Fruit fly (Drosophila melanogaster): ENCODE results near the gene CG3164.

CG3164 gene

dm6 chr2L:161453-162175 is 31.0 kb upstream of the CG3164 start (continued):
- TF ChIP-seq CG17361 (GFP tag; IDR thresholded peaks at IDR 0.05) (no peak), slou (GFP tag; optimal IDR thresholded peaks at IDR 0.05) (no peak), MBD-R2 (GFP tag; IDR thresholded peaks at IDR 0.05) (no peak), odd (GFP tag; optimal IDR thresholded peaks at IDR 0.05) (peak; percentile 42), CG17829 (tag; optimal IDR thresholded peaks at IDR 0.05) (no peak), slbo (GFP tag; IDR thresholded peaks at IDR 0.05) (no peak), Usf (GFP tag; optimal IDR thresholded peaks at IDR 0.05) (no peak), C15 (GFP tag; IDR thresholded peaks at IDR 0.05) (no peak), cg (GFP tag; optimal IDR thresholded peaks at IDR 0.05) (peak; percentile 94), CG11695 (GFP tag; IDR thresholded peaks at IDR 0.05) (no peak), lab (GFP tag; optimal IDR thresholded peaks at IDR 0.05) (peak; percentile 71), Side (GFP tag; optimal IDR thresholded peaks at IDR 0.05) (peak; percentile 14), CG2129 (GFP tag; IDR thresholded peaks at IDR 0.05; ENCODE audit: partially characterized antibody) (no peak), CG13894 (tag; optimal IDR thresholded peaks at IDR 0.05) (peak; percentile 63), fd96Cb (tag; optimal IDR thresholded peaks at IDR 0.05) (no peak), Dbx (GFP tag; IDR thresholded peaks at IDR 0.05) (no peak), kni (GFP tag; optimal IDR thresholded peaks at IDR 0.05) (peak; percentile 99), CG1024 (GFP tag; IDR thresholded peaks at IDR 0.05) (no peak), nmo (GFP tag; optimal IDR thresholded peaks at IDR 0.05) (no peak), sima (GFP tag; optimal IDR thresholded peaks at IDR 0.05) (no peak), Atf-2 (GFP tag; optimal IDR thresholded peaks at IDR 0.05) (no peak), Hr3 (GFP tag; optimal IDR thresholded peaks at IDR 0.05) (no peak), sr (GFP tag; IDR thresholded peaks at IDR 0.05) (no peak), ash1 (GFP tag; optimal IDR thresholded peaks at IDR 0.05) (peak; percentile 26), her (GFP tag; optimal IDR thresholded peaks at IDR 0.05) (no peak), emc (GFP tag; optimal IDR thresholded peaks at IDR 0.05) (no peak), vvl (GFP tag; IDR thresholded peaks at IDR 0.05) (no peak), h (optimal IDR thresholded peaks at IDR 0.05) (no peak), crc (GFP tag; optimal IDR thresholded peaks at IDR 0.05) (no peak), usp (GFP tag; optimal IDR thresholded peaks at IDR 0.05) (no peak), CG18599 (GFP tag; optimal IDR thresholded peaks at IDR 0.05) (peak; percentile 64), pnt (GFP tag; optimal IDR thresholded peaks at IDR 0.05) (no peak), ci (GFP tag; IDR thresholded peaks at IDR 0.05) (no peak), jing (GFP tag; optimal IDR thresholded peaks at IDR 0.05) (no peak), twi (tag; optimal IDR thresholded peaks at IDR 0.05) (peak; percentile 55), salm (tag; optimal IDR thresholded peaks at IDR 0.05) (peak; percentile 12), cas (GFP tag; IDR thresholded peaks at IDR 0.05) (no peak), tll (GFP tag; optimal IDR thresholded peaks at IDR 0.05) (peak in 1 of 2 experiments; percentile 99), tna (GFP tag; IDR thresholded peaks at IDR 0.05; ENCODE audit: partially characterized antibody) (no peak), gsb (GFP tag; IDR thresholded peaks at IDR 0.05) (no peak), CG17359 (tag; optimal IDR thresholded peaks at IDR 0.05) (no peak), Mrtf (GFP tag; IDR thresholded peaks at IDR 0.05) (no peak), CTCF (GFP tag; optimal IDR thresholded peaks at IDR 0.05) (peak; percentile 17), CG1233 (GFP tag; optimal IDR thresholded peaks at IDR 0.05) (peak; percentile 16), CG33557 (GFP tag; optimal IDR thresholded peaks at IDR 0.05) (peak; percentile 48), psq (GFP tag; optimal IDR thresholded peaks at IDR 0.05) (peak; percentile 57), CG18476 (GFP tag; optimal IDR thresholded peaks at IDR 0.05) (no peak), CoRest (tag; optimal IDR thresholded peaks at IDR 0.05) (no peak), pan (optimal IDR thresholded peaks at IDR 0.05) (no peak), pan (GFP tag; optimal IDR thresholded peaks at IDR 0.05 in 1 of 2, IDR thresholded peaks at IDR 0.05 in 1 of 2) (no peak), kay (GFP tag; optimal IDR thresholded peaks at IDR 0.05) (no peak), CG1647 (GFP tag; optimal IDR thresholded peaks at IDR 0.05) (no peak)

All from whole organism, embryonic.